Worm (Caenorhabditis elegans) whole organism, late embryonic: ENCODE data around the gene iffb-1.

ENCODE experiments used
- C08G9.2 ChIP-seq: sonication (generic microtip); optimal IDR thresholded peaks from 2 replicates; lab custom pipeline; 2016; ENCODE audit warnings: mild to moderate bottlenecking, missing genetic modification characterization, moderate library complexity, missing compliant biosample characterization
- F13H6.1 ChIP-seq: sonication (generic microtip); optimal IDR thresholded peaks from 2 replicates; lab custom pipeline; 2016; ENCODE audit warnings: missing genetic modification characterization, missing compliant biosample characterization
- ama-1 ChIP-seq: fragments of 150-350 bp; optimal IDR thresholded peaks from 2 replicates; lab custom pipeline; 2014
- ceh-2 ChIP-seq: sonication (generic microtip); optimal IDR thresholded peaks from 2 replicates; lab custom pipeline; 2016; ENCODE audit warnings: missing genotype, missing genetic modification characterization, missing compliant biosample characterization
- ceh-30 ChIP-seq: fragments of 150-350 bp; optimal IDR thresholded peaks from 2 replicates; lab custom pipeline; 2014; ENCODE audit warnings: missing biosample characterization, missing genetic modification characterization
- dmd-4 ChIP-seq: sonication (generic microtip); optimal IDR thresholded peaks from 2 replicates; lab custom pipeline; 2016; ENCODE audit warnings: borderline replicate concordance, missing genetic modification characterization, missing compliant biosample characterization
- nfya-1 ChIP-seq: sonication (generic microtip); optimal IDR thresholded peaks from 2 replicates; lab custom pipeline; 2017; ENCODE audit warnings: missing genetic modification characterization, mild to moderate bottlenecking, missing compliant biosample characterization, antibody characterized with exemption, moderate library complexity
- unc-55 ChIP-seq: sonication (generic microtip); optimal IDR thresholded peaks from 2 replicates; lab custom pipeline; 2017; ENCODE audit warnings: missing biosample characterization, missing genetic modification reagents, missing genetic modification characterization

- TF ChIP-seq C08G9.2 (tag; lab: Kevin White, UChicago) (no peak), ama-1 (no peak), nfya-1 (tag; lab: Kevin White, UChicago) (no peak), unc-55 (GFP tag; lab: Kevin White, UChicago) (no peak), dmd-4 (tag; lab: Kevin White, UChicago) (no peak), ceh-30 (tag; lab: Kevin White, UChicago) (no peak), ceh-2 (no peak), F13H6.1 (tag; lab: Kevin White, UChicago) (no peak)
These were observed 48.4 kb downstream of the iffb-1 start, which contains the start of gene srd-69 for ce11 chrIII:2362648-2363047.
